Fruit fly (Drosophila melanogaster) whole organism, adult: ENCODE data around the gene CG1632.

Experiments used
- CG11617 ChIP-seq: fragments of 200-800 bp; sonication (Bioruptor generic); optimal IDR thresholded peaks from 2 replicates; lab custom pipeline; 2017; ENCODE audit warnings: mild to moderate bottlenecking, missing biosample characterization, missing genetic modification reagents, missing genetic modification characterization
- CG12768 ChIP-seq: fragments of 200-800 bp; sonication (Bioruptor generic); optimal IDR thresholded peaks from 2 replicates; lab custom pipeline; 2017; ENCODE audit warnings: missing biosample characterization, missing genetic modification characterization, mild to moderate bottlenecking, moderate library complexity, missing genetic modification reagents
- CG14711 ChIP-seq: fragments of 200-800 bp; sonication (Bioruptor generic); optimal IDR thresholded peaks from 2 replicates; lab custom pipeline; 2018; ENCODE audit warnings: missing biosample characterization, mild to moderate bottlenecking, missing genetic modification characterization, moderate library complexity
- CG1620 ChIP-seq: fragments of 200-800 bp; sonication (Bioruptor generic); optimal IDR thresholded peaks from 2 replicates; lab custom pipeline; 2016; ENCODE audit warnings: missing biosample characterization, missing genetic modification characterization
- CG33017 ChIP-seq: fragments of 200-800 bp; sonication (Bioruptor generic); optimal IDR thresholded peaks from 2 replicates; lab custom pipeline; 2018; ENCODE audit warnings: missing biosample characterization, mild to moderate bottlenecking, missing genetic modification characterization, moderate library complexity
- CG5204 ChIP-seq: fragments of 200-800 bp; sonication (Bioruptor generic); optimal IDR thresholded peaks from 2 replicates; lab custom pipeline; 2016; ENCODE audit warnings: missing biosample characterization, missing genetic modification characterization
- CG7045 ChIP-seq: fragments of 200-800 bp; sonication (Bioruptor generic); optimal IDR thresholded peaks from 2 replicates; lab custom pipeline; 2017; ENCODE audit warnings: missing biosample characterization, mild to moderate bottlenecking, missing genetic modification characterization
- CG7101 ChIP-seq: fragments of 200-800 bp; sonication (Bioruptor generic); optimal IDR thresholded peaks from 2 replicates; lab custom pipeline; 2018; ENCODE audit warnings: missing biosample characterization, mild to moderate bottlenecking, missing genetic modification characterization, moderate library complexity
- Clk ChIP-seq: fragments of 200-800 bp; sonication (Bioruptor generic); optimal IDR thresholded peaks from 2 replicates; lab custom pipeline; 2017; ENCODE audit warnings: missing biosample characterization, missing genetic modification characterization
- Crg-1 ChIP-seq: fragments of 200-800 bp; sonication (Bioruptor generic); optimal IDR thresholded peaks from 2 replicates; lab custom pipeline; 2016; ENCODE audit warnings: missing biosample characterization, missing genetic modification characterization
- Hr96 ChIP-seq: fragments of 200-800 bp; sonication (Bioruptor generic); optimal IDR thresholded peaks from 2 replicates; lab custom pipeline; 2016; ENCODE audit warnings: missing biosample characterization, missing genetic modification characterization
- Mnt ChIP-seq: fragments of 200-800 bp; sonication (Bioruptor generic); optimal IDR thresholded peaks from 2 replicates; lab custom pipeline; 2016; ENCODE audit warnings: missing biosample characterization, mild to moderate bottlenecking, missing genetic modification characterization
- bab1 ChIP-seq: fragments of 200-800 bp; sonication (Bioruptor generic); optimal IDR thresholded peaks from 3 replicates; lab custom pipeline; 2019; ENCODE audit warnings: missing biosample characterization, mild to moderate bottlenecking, missing genetic modification characterization, moderate library complexity
- cic ChIP-seq: fragments of 200-800 bp; sonication (Bioruptor generic); optimal IDR thresholded peaks from 2 replicates; lab custom pipeline; 2017; ENCODE audit warnings: missing biosample characterization, mild to moderate bottlenecking, missing genetic modification characterization, moderate library complexity
- cnc ChIP-seq, 2 experiments: fragments of >200 bp; optimal IDR thresholded peaks; 2 replicates each; lab custom pipeline; 2017
- kay ChIP-seq: fragments of 200-800 bp; sonication (Bioruptor generic); peaks from one replicate; lab custom pipeline; 2016; ENCODE audit warnings: missing biosample characterization, missing genetic modification characterization, borderline replicate concordance
- ovo ChIP-seq: fragments of 200-800 bp; sonication (Bioruptor generic); optimal IDR thresholded peaks from 2 replicates; lab custom pipeline; 2016; ENCODE audit warnings: missing biosample characterization, missing genetic modification characterization
- pad ChIP-seq: fragments of 200-800 bp; sonication (Bioruptor generic); optimal IDR thresholded peaks from 3 replicates; lab custom pipeline; 2017; ENCODE audit warnings: missing biosample characterization, missing genetic modification characterization, mild to moderate bottlenecking, moderate library complexity, missing genetic modification reagents
- tj ChIP-seq: fragments of 200-800 bp; sonication (Bioruptor generic); optimal IDR thresholded peaks from 3 replicates; lab custom pipeline; 2017; ENCODE audit warnings: missing biosample characterization, mild to moderate bottlenecking, missing genetic modification characterization, moderate library complexity
- toe ChIP-seq: fragments of 200-800 bp; sonication (Bioruptor generic); optimal IDR thresholded peaks from 2 replicates; lab custom pipeline; 2016; ENCODE audit warnings: missing biosample characterization, missing genetic modification characterization

Gene CG1632

dm6 chrX:8243251-8243650, 9.2 kb upstream of the CG1632 start:
- TF ChIP-seq CG11617, result no peak
- peak; percentile 34 for TF ChIP-seq CG14711 (tag; lab: Kevin White, UChicago)
- no peak for TF ChIP-seq CG7101 (tag; lab: Kevin White, UChicago)
- TF ChIP-seq cnc (optimal IDR thresholded peaks at IDR 0.05; lab: Kevin White, UChicago), result no peak
- no peak for TF ChIP-seq cic (GFP tag; lab: Kevin White, UChicago)
- peak; percentile 64 for TF ChIP-seq Mnt
- TF ChIP-seq Crg-1 (GFP tag; lab: Kevin White, UChicago), result peak; percentile 29
- no peak for TF ChIP-seq tj (GFP tag; lab: Kevin White, UChicago)
- peak; percentile 12 for TF ChIP-seq CG12768

DNA sequence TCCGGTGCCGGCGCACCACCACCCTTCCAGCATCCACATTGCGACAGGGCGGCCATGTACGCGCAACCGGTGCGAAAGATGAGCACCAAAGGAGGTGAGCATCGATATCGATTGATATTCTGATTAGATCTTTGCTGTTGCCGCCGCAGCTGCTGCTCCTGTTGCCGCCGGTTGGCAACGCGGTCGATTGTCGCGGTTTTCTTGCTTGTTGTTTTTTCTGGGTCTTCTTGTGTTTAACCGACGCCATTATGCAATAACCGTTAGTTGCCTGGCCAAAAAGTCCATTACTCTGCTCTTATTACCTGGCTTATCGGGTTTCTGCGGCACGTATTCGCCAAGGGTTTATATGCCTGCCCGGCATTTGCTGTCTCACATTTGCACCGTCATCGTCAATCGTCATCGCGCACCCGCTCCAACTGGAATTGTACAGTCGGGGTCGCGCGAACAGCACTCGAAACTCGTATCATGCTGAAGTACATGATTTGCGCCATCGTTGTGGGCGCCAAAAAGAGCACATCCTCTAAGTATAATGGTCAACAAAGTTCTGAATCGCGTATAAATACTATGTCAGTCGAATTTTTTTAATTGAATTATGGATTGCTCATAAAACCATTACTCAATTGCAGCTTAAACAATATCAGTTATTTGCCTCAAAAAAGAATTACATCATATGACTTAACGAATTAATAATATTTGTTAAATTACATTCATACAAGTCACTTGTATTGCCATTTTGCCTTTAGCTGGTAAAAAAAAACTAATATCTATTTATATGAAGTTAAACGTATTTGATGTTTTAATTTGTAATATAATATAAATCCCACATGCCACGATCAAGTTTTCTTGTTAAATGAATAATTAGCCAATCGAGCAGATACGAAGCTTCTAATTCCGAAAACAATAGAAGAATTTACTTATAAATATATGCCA, 8.2 kb upstream of the CG1632 start, which contains the start of gene sni:
TSS of gene sni (minus strand) at position 51 of the 930 bp plus-strand sequence.
- TF ChIP-seq pad (GFP tag; lab: Kevin White, UChicago), result no peak
- peak; percentile 76 for TF ChIP-seq tj (GFP tag; lab: Kevin White, UChicago)
- TF ChIP-seq toe (GFP tag; lab: Kevin White, UChicago), result no peak
- no peak for TF ChIP-seq cic (GFP tag; lab: Kevin White, UChicago)
- no peak for TF ChIP-seq CG7045 (GFP tag; lab: Kevin White, UChicago)
- TF ChIP-seq Crg-1 (GFP tag; lab: Kevin White, UChicago), result no peak
- peak; percentile 36 for TF ChIP-seq CG12768
- no peak for TF ChIP-seq CG5204 (GFP tag; lab: Kevin White, UChicago)
- TF ChIP-seq cnc (optimal IDR thresholded peaks at IDR 0.05; lab: Kevin White, UChicago), result peak; percentile 94 to 98
- TF ChIP-seq Mnt, result no peak
- peak; percentile 60 for TF ChIP-seq CG7101 (tag; lab: Kevin White, UChicago)
- peak; percentile 39 for TF ChIP-seq CG11617
- TF ChIP-seq CG1620 (GFP tag; lab: Kevin White, UChicago), result no peak
- no peak for TF ChIP-seq Clk
- no peak for TF ChIP-seq Hr96
- TF ChIP-seq CG14711 (tag; lab: Kevin White, UChicago), result peak; percentile 32
- peak; percentile 21 for TF ChIP-seq CG33017 (tag; lab: Kevin White, UChicago)
- TF ChIP-seq ovo (GFP tag; lab: Kevin White, UChicago), result peak; percentile 28
- no peak for TF ChIP-seq kay (GFP tag; lab: Kevin White, UChicago)
- TF ChIP-seq bab1 (GFP tag; lab: Kevin White, UChicago), result no peak

DNA sequence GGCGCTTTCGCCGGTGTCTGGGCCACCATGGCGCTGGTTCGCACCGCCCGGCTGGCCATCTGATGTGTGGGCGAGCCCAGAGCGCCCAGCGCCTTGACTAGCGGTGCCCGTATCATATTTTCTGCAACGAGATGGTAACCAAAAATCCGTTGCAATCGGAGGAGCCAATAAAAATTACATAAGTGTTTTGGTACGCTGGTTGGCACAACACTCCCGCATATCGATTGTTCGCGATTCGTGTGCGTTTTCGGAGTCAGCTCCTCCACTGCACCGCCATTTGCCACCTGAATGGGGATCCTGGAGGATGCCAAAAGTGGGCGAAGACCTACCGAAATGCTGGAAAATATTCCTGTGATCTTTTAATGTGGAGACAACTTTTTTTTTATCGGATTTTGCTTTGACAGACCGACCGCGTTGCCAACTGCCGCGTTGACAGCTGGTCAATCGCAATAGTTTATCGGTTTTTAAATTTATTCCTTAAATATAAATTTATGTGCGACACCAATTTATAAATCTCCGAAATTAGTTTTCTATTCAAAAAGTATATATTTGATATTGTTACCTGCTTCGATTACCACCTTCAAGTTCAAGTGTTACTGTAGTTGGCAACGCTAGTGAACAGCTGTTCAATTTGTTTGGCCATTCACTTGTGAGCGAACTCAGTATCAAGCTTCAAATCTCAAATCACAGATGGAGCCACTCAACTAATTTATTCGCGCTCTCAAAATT, 1.0 kb upstream of the CG1632 start, which contains the start of gene ND-75:
TSS of gene ND-75 (minus strand) at position 420 of the 729 bp plus-strand sequence.
- no peak for TF ChIP-seq CG12768
- TF ChIP-seq bab1 (GFP tag; lab: Kevin White, UChicago), result peak; percentile 35

- no peak for TF ChIP-seq ovo (GFP tag; lab: Kevin White, UChicago)
- TF ChIP-seq CG7045 (GFP tag; lab: Kevin White, UChicago), result no peak
- TF ChIP-seq CG12768, result no peak
- no peak for TF ChIP-seq kay (GFP tag; lab: Kevin White, UChicago)
- no peak for TF ChIP-seq Clk
- TF ChIP-seq Crg-1 (GFP tag; lab: Kevin White, UChicago), result no peak
- no peak for TF ChIP-seq cic (GFP tag; lab: Kevin White, UChicago)
- no peak for TF ChIP-seq Hr96
- TF ChIP-seq CG33017 (tag; lab: Kevin White, UChicago), result no peak
- no peak for TF ChIP-seq CG5204 (GFP tag; lab: Kevin White, UChicago)
- TF ChIP-seq CG7101 (tag; lab: Kevin White, UChicago), result no peak
Measured at dm6 chrX:8254739-8255326, 2.4 kb downstream of the CG1632 start.

- TF ChIP-seq tj (GFP tag; lab: Kevin White, UChicago) (peak; percentile 66), CG7101 (tag; lab: Kevin White, UChicago) (no peak), Clk (no peak), cnc (optimal IDR thresholded peaks at IDR 0.05; lab: Kevin White, UChicago) (no peak), CG12768 (no peak), Mnt (no peak), CG14711 (tag; lab: Kevin White, UChicago) (no peak), Hr96 (no peak), pad (GFP tag; lab: Kevin White, UChicago) (no peak), CG5204 (GFP tag; lab: Kevin White, UChicago) (no peak), kay (GFP tag; lab: Kevin White, UChicago) (no peak), CG11617 (no peak), bab1 (GFP tag; lab: Kevin White, UChicago) (peak; percentile 67), toe (GFP tag; lab: Kevin White, UChicago) (no peak), CG1620 (GFP tag; lab: Kevin White, UChicago) (no peak)
Measured at dm6 chrX:8258281-8258802, 5.9 kb downstream of the CG1632 start.
